Fruit fly (Drosophila melanogaster): Measurements from ENCODE around the gene Daao2.

Gene Daao2

dm6 chr2L:6787973-6788368, 14.8 kb upstream of the Daao2 start:
- TF ChIP-seq CrebA (GFP tag; optimal IDR thresholded peaks at IDR 0.05; ENCODE audit: borderline replicate concordance) (no peak), brk (GFP tag; optimal IDR thresholded peaks at IDR 0.05) (peak; percentile 37), sv (GFP tag; optimal IDR thresholded peaks at IDR 0.05) (peak; percentile 29), lola (GFP tag; optimal IDR thresholded peaks at IDR 0.05) (peak; percentile 33)

dm6 chr2L:6789358-6789757, 13.5 kb upstream of the Daao2 start:
- TF ChIP-seq CrebA (GFP tag; optimal IDR thresholded peaks at IDR 0.05; ENCODE audit: borderline replicate concordance) (peak; percentile 47), OdsH (GFP tag; optimal IDR thresholded peaks at IDR 0.05) (no peak), sage (GFP tag; optimal IDR thresholded peaks at IDR 0.05) (peak; percentile 43), h (GFP tag; optimal IDR thresholded peaks at IDR 0.05) (peak; percentile 3)

- no peak for TF ChIP-seq Dfd (GFP tag; optimal IDR thresholded peaks at IDR 0.05)
- TF ChIP-seq Dif (GFP tag; optimal IDR thresholded peaks at IDR 0.05; ENCODE audit: partially characterized antibody): peak; percentile 32
- peak in 1 of 2 experiments; percentile 69 for TF ChIP-seq dl (GFP tag; optimal IDR thresholded peaks at IDR 0.05; ENCODE audit: insufficient read depth in 1 of 2, partially characterized antibody in 2 of 2)
Measured at dm6 chr2L:6791845-6792443, 10.9 kb upstream of the Daao2 start.

- TF ChIP-seq Dif (GFP tag; optimal IDR thresholded peaks at IDR 0.05; ENCODE audit: partially characterized antibody): peak; percentile 2
- no peak for TF ChIP-seq GATAd (GFP tag; optimal IDR thresholded peaks at IDR 0.05)
Measured at dm6 chr2L:6793763-6794417, 8.9 kb upstream of the Daao2 start.

dm6 chr2L:6794418-6794793, 8.4 kb upstream of the Daao2 start:
- peak; percentile 53 for TF ChIP-seq Dif (GFP tag; optimal IDR thresholded peaks at IDR 0.05; ENCODE audit: partially characterized antibody)
- no peak for TF ChIP-seq dmrt93B (GFP tag; optimal IDR thresholded peaks at IDR 0.05)
- peak in 1 of 2 experiments; percentile 12 for TF ChIP-seq dl (GFP tag; optimal IDR thresholded peaks at IDR 0.05; ENCODE audit: insufficient read depth in 1 of 2, partially characterized antibody in 2 of 2)
- no peak for TF ChIP-seq h (GFP tag; optimal IDR thresholded peaks at IDR 0.05)
- TF ChIP-seq jim (GFP tag; optimal IDR thresholded peaks at IDR 0.05): no peak
- TF ChIP-seq Mio (GFP tag; optimal IDR thresholded peaks at IDR 0.05): no peak
- peak; percentile 1 for TF ChIP-seq Hnf4 (GFP tag; optimal IDR thresholded peaks at IDR 0.05)

dm6 chr2L:6794956-6795522, 7.8 kb upstream of the Daao2 start:
- TF ChIP-seq Sp1 (GFP tag; optimal IDR thresholded peaks at IDR 0.05) (no peak), foxo (GFP tag; optimal IDR thresholded peaks at IDR 0.05) (peak in 1 of 2 experiments; percentile 11), woc (GFP tag; optimal IDR thresholded peaks at IDR 0.05) (peak; percentile 17), usp (GFP tag; optimal IDR thresholded peaks at IDR 0.05) (no peak)

dm6 chr2L:6797408-6797807, 5.4 kb upstream of the Daao2 start:
- no peak for TF ChIP-seq dl (GFP tag; optimal IDR thresholded peaks at IDR 0.05; ENCODE audit: insufficient read depth in 1 of 2, partially characterized antibody in 2 of 2)
- no peak for TF ChIP-seq Vsx2 (GFP tag; optimal IDR thresholded peaks at IDR 0.05; ENCODE audit: partially characterized antibody)
- no peak for TF ChIP-seq Rel (GFP tag; optimal IDR thresholded peaks at IDR 0.05)
- TF ChIP-seq Rel (tag; optimal IDR thresholded peaks at IDR 0.05): no peak
- TF ChIP-seq Hr78 (GFP tag; optimal IDR thresholded peaks at IDR 0.05): no peak
- peak; percentile 2 for TF ChIP-seq ey (GFP tag; optimal IDR thresholded peaks at IDR 0.05)
- peak; percentile 18 for TF ChIP-seq HLH106 (tag; optimal IDR thresholded peaks at IDR 0.05)
- TF ChIP-seq lola (GFP tag; optimal IDR thresholded peaks at IDR 0.05): no peak
- peak; percentile 6 for TF ChIP-seq Hr83 (GFP tag; optimal IDR thresholded peaks at IDR 0.05; ENCODE audit: poor library complexity, severe bottlenecking)
- peak; percentile 8 for TF ChIP-seq rgr (GFP tag; optimal IDR thresholded peaks at IDR 0.05)
- TF ChIP-seq jim (GFP tag; optimal IDR thresholded peaks at IDR 0.05): no peak
- TF ChIP-seq sv (GFP tag; optimal IDR thresholded peaks at IDR 0.05): peak; percentile 38
- TF ChIP-seq fru (GFP tag; optimal IDR thresholded peaks at IDR 0.05): peak; percentile 10
- TF ChIP-seq h (GFP tag; optimal IDR thresholded peaks at IDR 0.05): peak; percentile 16
- TF ChIP-seq br (GFP tag; optimal IDR thresholded peaks at IDR 0.05): peak; percentile 20
- peak; percentile 19 for TF ChIP-seq tai (GFP tag; optimal IDR thresholded peaks at IDR 0.05)
- peak; percentile 24 for TF ChIP-seq Hnf4 (GFP tag; optimal IDR thresholded peaks at IDR 0.05)
- peak; percentile 35 for TF ChIP-seq sage (GFP tag; optimal IDR thresholded peaks at IDR 0.05)
- TF ChIP-seq dsf (GFP tag; optimal IDR thresholded peaks at IDR 0.05; ENCODE audit: borderline replicate concordance): no peak
- peak; percentile 85 for TF ChIP-seq Myc (optimal IDR thresholded peaks at IDR 0.05)

Measured in whole organism, wandering third instar larva.